Worm (Caenorhabditis elegans): ENCODE measurements around the gene orc-1.

orc-1 gene

ce11 chrIII:10689057-10689456, 46.1 kb downstream of the orc-1 start, which contains the start of gene Y39A1A.31:
TSS of gene Y39A1A.31 (minus strand) at chrIII:10689157.
- no peak for TF ChIP-seq him-1 (tag; optimal IDR thresholded peaks at IDR 0.05)
- TF ChIP-seq ZK185.1 (tag; optimal IDR thresholded peaks at IDR 0.05; ENCODE audit: poor library complexity, severe bottlenecking): no peak
- TF ChIP-seq Y79H2A.3 (GFP tag; conservative IDR thresholded peaks at IDR 0.05): no peak
- no peak for TF ChIP-seq sdz-38 (tag; optimal IDR thresholded peaks at IDR 0.05)
- TF ChIP-seq ama-1 (optimal IDR thresholded peaks at IDR 0.05): no peak
- TF ChIP-seq ama-1 (GFP tag; optimal IDR thresholded peaks at IDR 0.05): no peak
- TF ChIP-seq B0035.1 (tag; optimal IDR thresholded peaks at IDR 0.05): no peak
- no peak for TF ChIP-seq F55B11.4 (tag; optimal IDR thresholded peaks at IDR 0.05; ENCODE audit: borderline replicate concordance, insufficient read depth)
- no peak for TF ChIP-seq nhr-179 (tag; optimal IDR thresholded peaks at IDR 0.05)
- TF ChIP-seq ceh-58 (GFP tag; IDR thresholded peaks at IDR 0.05): no peak
- no peak for TF ChIP-seq lin-54 (GFP tag; optimal IDR thresholded peaks at IDR 0.05)
- TF ChIP-seq K12H6.12 (tag; optimal IDR thresholded peaks at IDR 0.05): no peak
- no peak for TF ChIP-seq dox-1 (GFP tag; IDR thresholded peaks at IDR 0.05)
- no peak for TF ChIP-seq rpc-1 (optimal IDR thresholded peaks at IDR 0.05)
- no peak for TF ChIP-seq rpc-1 (tag; optimal IDR thresholded peaks at IDR 0.05)
- no peak for TF ChIP-seq tbp1 (GFP tag; optimal IDR thresholded peaks at IDR 0.05)
- no peak for TF ChIP-seq xnd-1 (tag; optimal IDR thresholded peaks at IDR 0.05)
- TF ChIP-seq attf-6 (GFP tag; IDR thresholded peaks at IDR 0.05): no peak

ce11 chrIII:10691019-10691418, 48.1 kb downstream of the orc-1 start, which contains the start of gene Y39A1A.17:
TSS of gene Y39A1A.17 (minus strand) at chrIII:10691119.
- TF ChIP-seq gei-17 (GFP tag; optimal IDR thresholded peaks at IDR 0.05) (no peak), bed-1 (GFP tag; IDR thresholded peaks at IDR 0.05) (no peak), snpc-3.4 (tag; optimal IDR thresholded peaks at IDR 0.05) (no peak), dpl-1 (GFP tag; optimal IDR thresholded peaks at IDR 0.05) (no peak), F33H1.4 (GFP tag; IDR thresholded peaks at IDR 0.05) (no peak), Y53G8AR.9 (GFP tag; conservative IDR thresholded peaks at IDR 0.05) (no peak), ZK185.1 (tag; optimal IDR thresholded peaks at IDR 0.05; ENCODE audit: poor library complexity, severe bottlenecking) (no peak), lin-40 (tag; optimal IDR thresholded peaks at IDR 0.05) (no peak)

- peak; percentile 69 for TF ChIP-seq hmg-1.2 (GFP tag; IDR thresholded peaks at IDR 0.05)
- no peak for TF ChIP-seq ZK185.1 (tag; optimal IDR thresholded peaks at IDR 0.05; ENCODE audit: poor library complexity, severe bottlenecking)
- TF ChIP-seq nhr-179 (tag; optimal IDR thresholded peaks at IDR 0.05): no peak
These were observed 51.4 kb downstream of the orc-1 start, which contains the start of the genes Y39A1A.18 and fmo-3 for ce11 chrIII:10694294-10694693. TSS of gene Y39A1A.18 (minus strand) at chrIII:10694485. TSS of gene fmo-3 (plus strand) at chrIII:10694681.

Data from whole organism, young adult.